Fruit fly (Drosophila melanogaster) whole organism, embryonic: ENCODE results near the gene CG8112.

Experiments
- CG10543 ChIP-seq: fragments of 200-800 bp; sonication (Bioruptor generic); optimal IDR thresholded peaks from 3 replicates; lab custom pipeline; 2017; ENCODE audit warnings: missing biosample characterization, mild to moderate bottlenecking, missing genetic modification characterization, moderate library complexity
- CG12104 ChIP-seq: fragments of 200-800 bp; sonication (Bioruptor generic); optimal IDR thresholded peaks from 3 replicates; lab custom pipeline; 2016; ENCODE audit warnings: missing biosample characterization, missing genetic modification characterization
- CG12219 ChIP-seq: fragments of 200-800 bp; sonication (Bioruptor generic); optimal IDR thresholded peaks from 3 replicates; lab custom pipeline; 2018; ENCODE audit warnings: missing biosample characterization, mild to moderate bottlenecking, missing genetic modification characterization
- CG12769 ChIP-seq: fragments of 200-800 bp; sonication (Bioruptor generic); optimal IDR thresholded peaks from 2 replicates; lab custom pipeline; 2019; ENCODE audit warnings: missing biosample characterization, mild to moderate bottlenecking, missing genetic modification characterization, moderate library complexity
- CG13123 ChIP-seq: fragments of 200-800 bp; sonication (Bioruptor generic); optimal IDR thresholded peaks from 2 replicates; lab custom pipeline; 2016; ENCODE audit warnings: missing biosample characterization, missing genetic modification characterization
- CG14667 ChIP-seq: fragments of 200-800 bp; sonication (Bioruptor generic); IDR thresholded peaks from 2 replicates; pipeline ENCODE4 v1.3.6; 2022; ENCODE audit warnings: missing biosample characterization, missing genetic modification characterization
- CG1832 ChIP-seq: fragments of 200-800 bp; sonication (Bioruptor generic); optimal IDR thresholded peaks from 2 replicates; lab custom pipeline; 2017; ENCODE audit warnings: missing biosample characterization, mild to moderate bottlenecking, missing genetic modification characterization, inconsistent platforms
- CG2129 ChIP-seq: fragments of 200-800 bp; sonication (Bioruptor generic); IDR thresholded peaks from 2 replicates; pipeline ENCODE4 v1.3.6; 2022; ENCODE audit warnings: missing biosample characterization, missing genetic modification characterization; ENCODE audit not compliant: partially characterized antibody
- CG2202 ChIP-seq: fragments of 200-800 bp; sonication (Bioruptor generic); optimal IDR thresholded peaks from 2 replicates; lab custom pipeline; 2018; ENCODE audit warnings: missing biosample characterization, mild to moderate bottlenecking, missing genetic modification characterization
- CG2678 ChIP-seq: fragments of 200-800 bp; sonication (Bioruptor generic); optimal IDR thresholded peaks from 3 replicates; lab custom pipeline; 2019; ENCODE audit warnings: missing biosample characterization, mild to moderate bottlenecking, missing genetic modification characterization, moderate library complexity
- CG3065 ChIP-seq: fragments of 200-800 bp; sonication (Bioruptor generic); optimal IDR thresholded peaks from 2 replicates; lab custom pipeline; 2016; ENCODE audit warnings: missing biosample characterization, missing genetic modification characterization
- CG32772 ChIP-seq: fragments of 200-800 bp; sonication (Bioruptor generic); IDR thresholded peaks from 2 replicates; pipeline ENCODE4 v1.3.6; 2022; ENCODE audit warnings: missing biosample characterization, missing genetic modification characterization
- CG33557 ChIP-seq: fragments of 200-800 bp; sonication (Bioruptor generic); optimal IDR thresholded peaks from 2 replicates; lab custom pipeline; 2019; ENCODE audit warnings: missing biosample characterization, mild to moderate bottlenecking, missing genetic modification characterization, moderate library complexity
- CG6175 ChIP-seq: fragments of 200-800 bp; sonication (Bioruptor generic); IDR thresholded peaks from 3 replicates; pipeline ENCODE4 v1.3.6; 2022; ENCODE audit warnings: missing biosample characterization, missing genetic modification characterization
- CG7372 ChIP-seq: fragments of 200-800 bp; sonication (Bioruptor generic); IDR thresholded peaks from 2 replicates; pipeline ENCODE4 v1.3.6; 2022; ENCODE audit warnings: missing biosample characterization, missing genetic modification characterization
- CG8281 ChIP-seq: fragments of 200-800 bp; sonication (Bioruptor generic); optimal IDR thresholded peaks from 2 replicates; lab custom pipeline; 2018; ENCODE audit warnings: missing biosample characterization, mild to moderate bottlenecking, missing genetic modification characterization, moderate library complexity
- CG9609 ChIP-seq: fragments of 200-800 bp; sonication (Bioruptor generic); optimal IDR thresholded peaks from 3 replicates; lab custom pipeline; 2016; ENCODE audit warnings: missing biosample characterization, missing genetic modification characterization
- CG9727 ChIP-seq: fragments of 200-800 bp; sonication (Bioruptor generic); optimal IDR thresholded peaks from 3 replicates; lab custom pipeline; 2017; ENCODE audit warnings: missing biosample characterization, mild to moderate bottlenecking, missing genetic modification characterization
- CTCF ChIP-seq: fragments of 200-800 bp; sonication (Bioruptor generic); optimal IDR thresholded peaks from 2 replicates; lab custom pipeline; 2017; ENCODE audit warnings: missing biosample characterization, mild to moderate bottlenecking, missing genetic modification characterization, moderate library complexity
- Camta ChIP-seq: fragments of 200-800 bp; sonication (Bioruptor generic); optimal IDR thresholded peaks from 2 replicates; lab custom pipeline; 2016; ENCODE audit warnings: missing biosample characterization, missing genetic modification characterization
- Chrac-16 ChIP-seq: fragments of 200-800 bp; sonication (Bioruptor generic); optimal IDR thresholded peaks from 3 replicates; lab custom pipeline; 2016; ENCODE audit warnings: missing biosample characterization, missing genetic modification characterization
- Dad ChIP-seq: fragments of 200-800 bp; sonication (Bioruptor generic); optimal IDR thresholded peaks from 3 replicates; lab custom pipeline; 2016; ENCODE audit warnings: missing biosample characterization, missing genetic modification characterization
- Deaf1 ChIP-seq: fragments of 200-800 bp; optimal IDR thresholded peaks from 3 replicates; lab custom pipeline; 2019; ENCODE audit warnings: missing biosample characterization, mild to moderate bottlenecking, missing genetic modification characterization, moderate library complexity
- Dek ChIP-seq: fragments of 200-800 bp; sonication (Bioruptor generic); optimal IDR thresholded peaks from 3 replicates; lab custom pipeline; 2019; ENCODE audit warnings: missing biosample characterization, mild to moderate bottlenecking, missing genetic modification characterization, moderate library complexity
- Nf-YA ChIP-seq: fragments of 200-800 bp; sonication (Bioruptor generic); IDR thresholded peaks from 2 replicates; pipeline ENCODE4 v1.3.6; 2022; ENCODE audit warnings: missing biosample characterization, missing genetic modification characterization
- NfI ChIP-seq: fragments of 200-800 bp; sonication (Bioruptor generic); optimal IDR thresholded peaks from 3 replicates; lab custom pipeline; 2018; ENCODE audit warnings: missing biosample characterization, mild to moderate bottlenecking, missing genetic modification characterization, moderate library complexity
- Oli ChIP-seq: fragments of 200-800 bp; sonication (Bioruptor generic); optimal IDR thresholded peaks from 2 replicates; lab custom pipeline; 2018; ENCODE audit warnings: missing biosample characterization, mild to moderate bottlenecking, missing genetic modification characterization, moderate library complexity
- Poxn ChIP-seq: fragments of 200-800 bp; sonication (Bioruptor generic); IDR thresholded peaks from 2 replicates; pipeline ENCODE4 v1.3.6; 2022; ENCODE audit warnings: missing biosample characterization, missing genetic modification characterization
- ab ChIP-seq: fragments of 200-800 bp; sonication (Bioruptor generic); optimal IDR thresholded peaks from 2 replicates; lab custom pipeline; 2016; ENCODE audit warnings: missing biosample characterization, missing genetic modification characterization
- abd-A ChIP-seq: fragments of 200-800 bp; sonication (Bioruptor generic); optimal IDR thresholded peaks from 3 replicates; lab custom pipeline; 2019; ENCODE audit warnings: missing biosample characterization, mild to moderate bottlenecking, missing genetic modification characterization, moderate library complexity
- bigmax ChIP-seq: fragments of 200-800 bp; sonication (Bioruptor generic); optimal IDR thresholded peaks from 2 replicates; lab custom pipeline; 2018; ENCODE audit warnings: missing biosample characterization, mild to moderate bottlenecking, missing genetic modification characterization
- corto ChIP-seq: fragments of 200-800 bp; sonication (Bioruptor generic); optimal IDR thresholded peaks from 2 replicates; lab custom pipeline; 2016; ENCODE audit warnings: missing biosample characterization, mild to moderate bottlenecking, missing genetic modification characterization, moderate library complexity
- cwo ChIP-seq: fragments of 200-800 bp; sonication (Bioruptor generic); optimal IDR thresholded peaks from 3 replicates; lab custom pipeline; 2017; ENCODE audit warnings: missing biosample characterization, missing genetic modification characterization, mild to moderate bottlenecking, moderate library complexity, missing genetic modification reagents
- dpn ChIP-seq, 2 experiments: fragments of 200-800 bp; sonication (Bioruptor generic); optimal IDR thresholded peaks; 3 replicates each; lab custom pipeline; 2016; ENCODE audit warnings: missing biosample characterization in 2 of 2, missing genetic modification characterization in 2 of 2
- fu2 ChIP-seq: fragments of 200-800 bp; sonication (Bioruptor generic); optimal IDR thresholded peaks from 2 replicates; lab custom pipeline; 2016; ENCODE audit warnings: missing biosample characterization, missing genetic modification characterization
- gro ChIP-seq: fragments of 200-800 bp; sonication (Bioruptor generic); optimal IDR thresholded peaks from 2 replicates; lab custom pipeline; 2016; ENCODE audit warnings: missing biosample characterization, missing genetic modification characterization
- hth ChIP-seq: fragments of >200 bp; optimal IDR thresholded peaks from 2 replicates; lab custom pipeline; 2017; ENCODE audit warnings: inconsistent platforms
- inv ChIP-seq: fragments of 200-800 bp; sonication (Bioruptor generic); IDR thresholded peaks from 2 replicates; pipeline ENCODE4 v1.3.6; 2022; ENCODE audit warnings: missing biosample characterization, missing genetic modification characterization; ENCODE audit not compliant: partially characterized antibody
- maf-S ChIP-seq: fragments of 200-800 bp; sonication (Bioruptor generic); optimal IDR thresholded peaks from 2 replicates; lab custom pipeline; 2016; ENCODE audit warnings: missing biosample characterization, missing genetic modification characterization
- nerfin-2 ChIP-seq: fragments of 200-800 bp; sonication (Bioruptor generic); IDR thresholded peaks from 2 replicates; pipeline ENCODE4 v1.3.6; 2022; ENCODE audit warnings: missing biosample characterization, missing genetic modification characterization; ENCODE audit not compliant: partially characterized antibody
- otp ChIP-seq: fragments of 200-800 bp; sonication (Bioruptor generic); IDR thresholded peaks from 3 replicates; pipeline ENCODE4, ENCODE4 v1.3.6; 2022; ENCODE audit warnings: missing biosample characterization, missing genetic modification characterization
- pros ChIP-seq: fragments of 200-800 bp; sonication (Bioruptor generic); optimal IDR thresholded peaks from 3 replicates; lab custom pipeline; 2019; ENCODE audit warnings: missing biosample characterization, mild to moderate bottlenecking, missing genetic modification characterization, moderate library complexity
- sim ChIP-seq: fragments of 200-800 bp; sonication (Bioruptor generic); IDR thresholded peaks from 2 replicates; pipeline ENCODE4 v1.3.6; 2022; ENCODE audit warnings: missing biosample characterization, missing genetic modification characterization
- slbo ChIP-seq: fragments of 200-800 bp; sonication (Bioruptor generic); IDR thresholded peaks from 2 replicates; pipeline ENCODE4 v1.3.6; 2022; ENCODE audit warnings: missing biosample characterization, missing genetic modification characterization
- so ChIP-seq: fragments of 200-800 bp; sonication (Bioruptor generic); IDR thresholded peaks from 3 replicates; pipeline ENCODE4 v1.3.6; 2022; ENCODE audit warnings: missing biosample characterization, missing genetic modification characterization
- sqz ChIP-seq: fragments of 200-800 bp; sonication (Bioruptor generic); optimal IDR thresholded peaks from 3 replicates; lab custom pipeline; 2018; ENCODE audit warnings: missing biosample characterization, mild to moderate bottlenecking, missing genetic modification characterization
- tio ChIP-seq: fragments of 200-800 bp; sonication (Bioruptor generic); optimal IDR thresholded peaks from 2 replicates; lab custom pipeline; 2017; ENCODE audit warnings: missing biosample characterization, missing genetic modification characterization, inconsistent platforms
- tll ChIP-seq, 2 experiments: fragments of 200-800 bp in 1 of 2; fragments of >200 bp in 1 of 2; sonication (Bioruptor generic) in 1 of 2; optimal IDR thresholded peaks; 2 replicates each; lab custom pipeline; 2017 to 2019; ENCODE audit warnings: missing biosample characterization in 2 of 2, missing genetic modification characterization in 2 of 2, mild to moderate bottlenecking in 1 of 2, moderate library complexity in 1 of 2
- wdn ChIP-seq: fragments of 200-800 bp; sonication (Bioruptor generic); IDR thresholded peaks from 2 replicates; pipeline ENCODE4 v1.3.6; 2022; ENCODE audit warnings: missing biosample characterization, missing genetic modification characterization

The CG8112 gene

dm6 chr3R:8670529-8671491 lies 41.9 kb upstream of the CG8112 start, which contains the start of gene p (continued):
- no peak for TF ChIP-seq maf-S
- no peak for TF ChIP-seq CG2129
- TF ChIP-seq CG32772, result peak; percentile 61
- TF ChIP-seq CG8281 (tag; lab: Kevin White, UChicago), result no peak
- no peak for TF ChIP-seq Chrac-16
- peak; percentile 45 for TF ChIP-seq CG2678
- no peak for TF ChIP-seq Camta (GFP tag; lab: Kevin White, UChicago)
- no peak for TF ChIP-seq gro (GFP tag; lab: Kevin White, UChicago)
- TF ChIP-seq pros (GFP tag; lab: Kevin White, UChicago), result no peak
- TF ChIP-seq otp, result no peak
- no peak for TF ChIP-seq tll (GFP tag; optimal IDR thresholded peaks at IDR 0.05; lab: Kevin White, UChicago)
- peak; percentile 63 for TF ChIP-seq CG10543
- TF ChIP-seq dpn (GFP tag; optimal IDR thresholded peaks at IDR 0.05; lab: Kevin White, UChicago), result peak; percentile 36 to 45
- no peak for TF ChIP-seq hth (lab: Kevin White, UChicago)
- peak; percentile 63 for TF ChIP-seq CG33557 (GFP tag; lab: Kevin White, UChicago)
- TF ChIP-seq NfI (GFP tag; lab: Kevin White, UChicago), result peak; percentile 10
- no peak for TF ChIP-seq ab
- no peak for TF ChIP-seq CG13123 (GFP tag; lab: Kevin White, UChicago)
- TF ChIP-seq sqz (GFP tag; lab: Kevin White, UChicago), result peak; percentile 89
- TF ChIP-seq Dad (GFP tag; lab: Kevin White, UChicago), result peak; percentile 37
- TF ChIP-seq slbo (GFP tag; lab: Robert Waterston, UW), result peak; percentile 56
- TF ChIP-seq Deaf1 (tag; lab: Kevin White, UChicago), result no peak
- no peak for TF ChIP-seq inv (GFP tag; lab: Robert Waterston, UW)
- TF ChIP-seq CG6175 (GFP tag; lab: Robert Waterston, UW), result no peak
- TF ChIP-seq Nf-YA (GFP tag; lab: Robert Waterston, UW), result no peak
- TF ChIP-seq CG12219 (GFP tag; lab: Kevin White, UChicago), result peak; percentile 3
- TF ChIP-seq corto (GFP tag; lab: Kevin White, UChicago), result no peak
- TF ChIP-seq CG12769 (tag; lab: Kevin White, UChicago), result no peak
- TF ChIP-seq wdn (GFP tag; lab: Robert Waterston, UW), result 0 out of 2 replicates have a peak, but pooled peaks have one; percentile 21
- TF ChIP-seq nerfin-2, result no peak
- peak; percentile 37 for TF ChIP-seq CG9727 (GFP tag; lab: Kevin White, UChicago)
- TF ChIP-seq sim, result peak; percentile 48; the same call in 1 of the 2 replicates
- TF ChIP-seq abd-A (tag; lab: Kevin White, UChicago), result no peak
- TF ChIP-seq Poxn (GFP tag; lab: Robert Waterston, UW), result no peak
- TF ChIP-seq CG7372 (GFP tag; lab: Robert Waterston, UW), result no peak
- peak; percentile 11 for TF ChIP-seq CTCF (GFP tag; lab: Kevin White, UChicago)
- no peak for TF ChIP-seq CG3065 (GFP tag; lab: Kevin White, UChicago)
- TF ChIP-seq Dek (tag; lab: Kevin White, UChicago), result no peak
- peak; percentile 0 for TF ChIP-seq CG9609 (GFP tag; lab: Kevin White, UChicago)
- TF ChIP-seq CG12104, result no peak
- no peak; the same call in 2 of the 3 replicates for TF ChIP-seq so (GFP tag; lab: Robert Waterston, UW)
- TF ChIP-seq Oli (tag; lab: Kevin White, UChicago), result peak; percentile 17
- no peak for TF ChIP-seq CG1832 (GFP tag; lab: Kevin White, UChicago)
- TF ChIP-seq CG2202 (tag; lab: Kevin White, UChicago), result peak; percentile 15
- TF ChIP-seq CG14667 (GFP tag; lab: Robert Waterston, UW), result no peak
- TF ChIP-seq cwo (GFP tag; lab: Kevin White, UChicago), result peak; percentile 78
- no peak for TF ChIP-seq bigmax (GFP tag; lab: Kevin White, UChicago)
- peak; percentile 33 for TF ChIP-seq tio (GFP tag; lab: Kevin White, UChicago)
- TF ChIP-seq fu2 (GFP tag; lab: Kevin White, UChicago), result peak; percentile 45
